Worm (Caenorhabditis elegans) whole organism, late embryonic: ENCODE results near the gene C06C3.7.

Source experiments
- C08G9.2 ChIP-seq: sonication (generic microtip); optimal IDR thresholded peaks from 2 replicates; lab custom pipeline; 2016; ENCODE audit warnings: mild to moderate bottlenecking, missing genetic modification characterization, moderate library complexity, missing compliant biosample characterization
- C38D4.7 ChIP-seq: fragments of 200-800 bp; sonication (Bioruptor generic); optimal IDR thresholded peaks from 2 replicates; lab custom pipeline; 2018; ENCODE audit warnings: mild to moderate bottlenecking, missing genetic modification characterization, moderate library complexity, missing compliant biosample characterization
- F13H6.1 ChIP-seq: sonication (generic microtip); optimal IDR thresholded peaks from 2 replicates; lab custom pipeline; 2016; ENCODE audit warnings: missing genetic modification characterization, missing compliant biosample characterization
- K02D7.2 ChIP-seq: sonication (generic microtip); optimal IDR thresholded peaks from 2 replicates; lab custom pipeline; 2017; ENCODE audit warnings: mild to moderate bottlenecking, missing genetic modification characterization, missing compliant biosample characterization
- K09A11.1 ChIP-seq: sonication (generic microtip); optimal IDR thresholded peaks from 2 replicates; lab custom pipeline; 2017; ENCODE audit warnings: antibody characterized with exemption, mild to moderate bottlenecking, missing genetic modification characterization, missing compliant biosample characterization; ENCODE audit not compliant: insufficient read depth
- ceh-14 ChIP-seq: sonication (generic microtip); optimal IDR thresholded peaks from 2 replicates; lab custom pipeline; 2016; ENCODE audit warnings: missing genotype, missing genetic modification characterization, missing compliant biosample characterization
- ceh-18 ChIP-seq: sonication (generic microtip); optimal IDR thresholded peaks from 2 replicates; lab custom pipeline; 2016; ENCODE audit warnings: missing genetic modification characterization, missing compliant biosample characterization
- ceh-2 ChIP-seq: sonication (generic microtip); optimal IDR thresholded peaks from 2 replicates; lab custom pipeline; 2016; ENCODE audit warnings: missing genotype, missing genetic modification characterization, missing compliant biosample characterization
- ceh-31 ChIP-seq: sonication (generic microtip); optimal IDR thresholded peaks from 2 replicates; lab custom pipeline; 2016; ENCODE audit warnings: missing genetic modification characterization, missing compliant biosample characterization
- ceh-34 ChIP-seq: sonication (generic microtip); optimal IDR thresholded peaks from 2 replicates; lab custom pipeline; 2016; ENCODE audit warnings: mild to moderate bottlenecking, missing genetic modification characterization, missing compliant biosample characterization
- ceh-48 ChIP-seq: sonication (generic microtip); optimal IDR thresholded peaks from 2 replicates; lab custom pipeline; 2016; ENCODE audit warnings: missing genetic modification characterization, inconsistent platforms, missing compliant biosample characterization
- ceh-6 ChIP-seq: fragments of 200-800 bp; sonication (Bioruptor generic); optimal IDR thresholded peaks from 2 replicates; lab custom pipeline; 2018; ENCODE audit warnings: mild to moderate bottlenecking, missing genetic modification characterization, missing compliant biosample characterization
- elt-2 ChIP-seq: sonication (generic microtip); optimal IDR thresholded peaks from 2 replicates; lab custom pipeline; 2016; ENCODE audit warnings: missing genetic modification reagents, missing genetic modification characterization, missing compliant biosample characterization
- ets-4 ChIP-seq: sonication (generic microtip); optimal IDR thresholded peaks from 2 replicates; lab custom pipeline; 2016; ENCODE audit warnings: missing genetic modification characterization, missing compliant biosample characterization
- fax-1 ChIP-seq: sonication (generic microtip); optimal IDR thresholded peaks from 2 replicates; lab custom pipeline; 2016; ENCODE audit warnings: missing genotype, missing genetic modification characterization, missing compliant biosample characterization
- gmeb-2 ChIP-seq: sonication (generic microtip); optimal IDR thresholded peaks from 2 replicates; lab custom pipeline; 2016; ENCODE audit warnings: missing genetic modification characterization, inconsistent platforms, missing compliant biosample characterization
- hlh-30 ChIP-seq: sonication (generic microtip); optimal IDR thresholded peaks from 2 replicates; lab custom pipeline; 2017; ENCODE audit warnings: antibody characterized with exemption, missing genetic modification characterization, missing compliant biosample characterization; ENCODE audit not compliant: insufficient read depth
- hlh-8 ChIP-seq: sonication (generic microtip); optimal IDR thresholded peaks from 2 replicates; lab custom pipeline; 2016; ENCODE audit warnings: missing genotype, missing genetic modification characterization, missing compliant biosample characterization
- lin-11 ChIP-seq: fragments of 200-800 bp; sonication (Bioruptor generic); optimal IDR thresholded peaks from 2 replicates; lab custom pipeline; 2018; ENCODE audit warnings: mild to moderate bottlenecking, missing genetic modification characterization, missing compliant biosample characterization
- mec-3 ChIP-seq: sonication (generic microtip); optimal IDR thresholded peaks from 2 replicates; lab custom pipeline; 2016; ENCODE audit warnings: borderline replicate concordance, missing genetic modification characterization, missing compliant biosample characterization
- nfya-1 ChIP-seq: sonication (generic microtip); optimal IDR thresholded peaks from 2 replicates; lab custom pipeline; 2017; ENCODE audit warnings: missing genetic modification characterization, mild to moderate bottlenecking, missing compliant biosample characterization, antibody characterized with exemption, moderate library complexity
- nhr-232 ChIP-seq: sonication (generic microtip); optimal IDR thresholded peaks from 2 replicates; lab custom pipeline; 2016; ENCODE audit warnings: missing genetic modification characterization, missing compliant biosample characterization
- npax-4 ChIP-seq: sonication (generic microtip); optimal IDR thresholded peaks from 2 replicates; lab custom pipeline; 2016; ENCODE audit warnings: missing genetic modification characterization, missing compliant biosample characterization
- odd-2 ChIP-seq: sonication (generic microtip); optimal IDR thresholded peaks from 2 replicates; lab custom pipeline; 2017; ENCODE audit warnings: antibody characterized with exemption, mild to moderate bottlenecking, missing genetic modification characterization, missing compliant biosample characterization
- pag-3 ChIP-seq: sonication (generic microtip); optimal IDR thresholded peaks from 2 replicates; lab custom pipeline; 2016; ENCODE audit warnings: missing compliant biosample characterization, missing genetic modification characterization, borderline replicate concordance
- pat-9 ChIP-seq: fragments of 200-800 bp; sonication (Bioruptor generic); optimal IDR thresholded peaks from 2 replicates; lab custom pipeline; 2018; ENCODE audit warnings: mild to moderate bottlenecking, missing genetic modification characterization, moderate library complexity, missing compliant biosample characterization
- pha-4 ChIP-seq: fragments of 150-350 bp; optimal IDR thresholded peaks from 2 replicates; lab custom pipeline; 2018; ENCODE audit warnings: missing biosample characterization, missing genetic modification reagents, missing genetic modification characterization
- sox-2 ChIP-seq: fragments of 200-800 bp; sonication (Bioruptor generic); IDR thresholded peaks from 2 replicates; pipeline ENCODE4 v1.3.6; 2022; ENCODE audit warnings: missing genetic modification reagents, missing genetic modification characterization, missing compliant biosample characterization
- syd-9 ChIP-seq: sonication (generic microtip); optimal IDR thresholded peaks from 2 replicates; lab custom pipeline; 2016; ENCODE audit warnings: mild to moderate bottlenecking, missing genetic modification characterization, moderate library complexity, missing compliant biosample characterization
- tbx-2 ChIP-seq: sonication (generic microtip); optimal IDR thresholded peaks from 2 replicates; lab custom pipeline; 2016; ENCODE audit warnings: missing genetic modification characterization, missing compliant biosample characterization
- tbx-7 ChIP-seq: sonication (generic microtip); optimal IDR thresholded peaks from 2 replicates; lab custom pipeline; 2016; ENCODE audit warnings: missing genotype, missing genetic modification characterization, missing compliant biosample characterization
- ttx-3 ChIP-seq: sonication (generic microtip); optimal IDR thresholded peaks from 2 replicates; lab custom pipeline; 2016; ENCODE audit warnings: missing genetic modification reagents, missing genetic modification characterization, missing compliant biosample characterization
- unc-3 ChIP-seq, 2 experiments: fragments of 200-800 bp in 1 of 2; sonication (Bioruptor generic) in 1 of 2; sonication (generic microtip) in 1 of 2; conservative IDR thresholded peaks in 1 of 2; optimal IDR thresholded peaks in 1 of 2; 2 replicates each; pipeline versions ENCODE4 v1.3.6 to Lab custom; 2016 to 2022; ENCODE audit warnings: missing compliant biosample characterization in 2 of 2, missing genetic modification characterization in 2 of 2, missing genetic modification reagents in 1 of 2
- unc-42 ChIP-seq: sonication (generic microtip); optimal IDR thresholded peaks from 2 replicates; lab custom pipeline; 2016; ENCODE audit warnings: missing genotype, missing genetic modification characterization, missing compliant biosample characterization
- unc-55 ChIP-seq: sonication (generic microtip); optimal IDR thresholded peaks from 2 replicates; lab custom pipeline; 2017; ENCODE audit warnings: missing biosample characterization, missing genetic modification reagents, missing genetic modification characterization
- zip-5 ChIP-seq: sonication (generic microtip); optimal IDR thresholded peaks from 2 replicates; lab custom pipeline; 2016; ENCODE audit warnings: missing genetic modification characterization, missing compliant biosample characterization
- ztf-16 ChIP-seq: sonication (generic microtip); optimal IDR thresholded peaks from 2 replicates; lab custom pipeline; 2017; ENCODE audit warnings: missing genetic modification characterization, missing compliant biosample characterization

The C06C3.7 gene

ce11 chrII:9412086-9412608 is 26.8 kb downstream of the C06C3.7 start, which contains the start of gene arrd-3:
Gene arrd-3 (plus strand): TSS chrII:9412558.
- no peak for TF ChIP-seq ceh-6 (GFP tag; lab: Kevin White, UChicago)
- no peak for TF ChIP-seq hlh-8 (tag; lab: Kevin White, UChicago)
- TF ChIP-seq pag-3 (tag; lab: Kevin White, UChicago), result no peak
- no peak for TF ChIP-seq lin-11
- TF ChIP-seq K09A11.1 (tag; lab: Kevin White, UChicago), result no peak
- TF ChIP-seq syd-9, result no peak
- TF ChIP-seq C08G9.2, result no peak

ce11 chrII:9416381-9417276 is 31.3 kb downstream of the C06C3.7 start, which contains the start of the genes gss-1 and chch-3:
Gene gss-1 (minus strand): TSS chrII:9416431.
Gene chch-3 (plus strand): TSS chrII:9417013.
- no peak for TF ChIP-seq pha-4
- 0 out of 2 replicates have a peak, but pooled peaks have one; percentile 14 for TF ChIP-seq unc-3 (GFP tag; conservative IDR thresholded peaks at IDR 0.05; lab: Robert Waterston, UW)
- no peak for TF ChIP-seq unc-3 (tag; optimal IDR thresholded peaks at IDR 0.05; lab: Kevin White, UChicago)
- TF ChIP-seq hlh-30 (tag; lab: Kevin White, UChicago), result no peak
- no peak for TF ChIP-seq K02D7.2 (tag; lab: Kevin White, UChicago)
- no peak for TF ChIP-seq npax-4 (tag; lab: Kevin White, UChicago)
- TF ChIP-seq ceh-6 (GFP tag; lab: Kevin White, UChicago), result no peak
- TF ChIP-seq ttx-3 (tag; lab: Kevin White, UChicago), result no peak
- TF ChIP-seq elt-2 (tag; lab: Kevin White, UChicago), result peak; percentile 25
- peak; percentile 12 for TF ChIP-seq ceh-31 (tag; lab: Kevin White, UChicago)
- no peak for TF ChIP-seq gmeb-2 (tag; lab: Kevin White, UChicago)
- TF ChIP-seq ceh-34 (tag; lab: Kevin White, UChicago), result no peak
- peak; percentile 45 for TF ChIP-seq nfya-1
- peak; percentile 16 for TF ChIP-seq ceh-2
- TF ChIP-seq odd-2, result no peak
- TF ChIP-seq pat-9 (tag; lab: Kevin White, UChicago), result no peak
- no peak for TF ChIP-seq fax-1 (tag; lab: Kevin White, UChicago)
- no peak for TF ChIP-seq ztf-16 (tag; lab: Kevin White, UChicago)
- no peak for TF ChIP-seq F13H6.1
- TF ChIP-seq ceh-18 (tag; lab: Kevin White, UChicago), result no peak
- TF ChIP-seq unc-42 (tag; lab: Kevin White, UChicago), result peak; percentile 36
- no peak for TF ChIP-seq ceh-48
- TF ChIP-seq mec-3, result no peak
- TF ChIP-seq ets-4 (tag; lab: Kevin White, UChicago), result no peak
- no peak for TF ChIP-seq tbx-7 (tag; lab: Kevin White, UChicago)
- no peak for TF ChIP-seq C38D4.7 (GFP tag; lab: Kevin White, UChicago)
- peak; percentile 3 for TF ChIP-seq tbx-2
- TF ChIP-seq lin-11, result no peak
- peak; percentile 33 for TF ChIP-seq ceh-14 (tag; lab: Kevin White, UChicago)
- TF ChIP-seq nhr-232, result no peak
- no peak for TF ChIP-seq zip-5 (tag; lab: Kevin White, UChicago)
- no peak for TF ChIP-seq unc-55
- no peak for TF ChIP-seq sox-2 (GFP tag; lab: Robert Waterston, UW)
